Worm (Caenorhabditis elegans) whole organism, late embryonic: ENCODE results near the gene kcnl-1.

Source experiments
- C08G9.2 ChIP-seq: sonication (generic microtip); optimal IDR thresholded peaks from 2 replicates; lab custom pipeline; 2016; ENCODE audit warnings: mild to moderate bottlenecking, missing genetic modification characterization, moderate library complexity, missing compliant biosample characterization
- F13H6.1 ChIP-seq: sonication (generic microtip); optimal IDR thresholded peaks from 2 replicates; lab custom pipeline; 2016; ENCODE audit warnings: missing genetic modification characterization, missing compliant biosample characterization
- T23F11.4 ChIP-seq: fragments of 200-800 bp; sonication (Bioruptor generic); optimal IDR thresholded peaks from 2 replicates; lab custom pipeline; 2018; ENCODE audit warnings: mild to moderate bottlenecking, missing genetic modification characterization, missing compliant biosample characterization
- Y22D7AL.16 ChIP-seq: sonication (generic microtip); optimal IDR thresholded peaks from 2 replicates; lab custom pipeline; 2016; ENCODE audit warnings: missing genetic modification characterization, missing compliant biosample characterization
- ama-1 ChIP-seq: fragments of 150-350 bp; optimal IDR thresholded peaks from 2 replicates; lab custom pipeline; 2014
- ceh-14 ChIP-seq: sonication (generic microtip); optimal IDR thresholded peaks from 2 replicates; lab custom pipeline; 2016; ENCODE audit warnings: missing genotype, missing genetic modification characterization, missing compliant biosample characterization
- ceh-19 ChIP-seq: fragments of 200-800 bp; sonication (Bioruptor generic); optimal IDR thresholded peaks from 2 replicates; lab custom pipeline; 2018; ENCODE audit warnings: mild to moderate bottlenecking, missing genetic modification characterization, missing compliant biosample characterization
- ceh-2 ChIP-seq: sonication (generic microtip); optimal IDR thresholded peaks from 2 replicates; lab custom pipeline; 2016; ENCODE audit warnings: missing genotype, missing genetic modification characterization, missing compliant biosample characterization
- ceh-24 ChIP-seq: sonication (generic microtip); optimal IDR thresholded peaks from 2 replicates; lab custom pipeline; 2016; ENCODE audit warnings: mild to moderate bottlenecking, missing genetic modification characterization, missing compliant biosample characterization
- ceh-30 ChIP-seq: fragments of 150-350 bp; optimal IDR thresholded peaks from 2 replicates; lab custom pipeline; 2014; ENCODE audit warnings: missing biosample characterization, missing genetic modification characterization
- ceh-31 ChIP-seq: sonication (generic microtip); optimal IDR thresholded peaks from 2 replicates; lab custom pipeline; 2016; ENCODE audit warnings: missing genetic modification characterization, missing compliant biosample characterization
- ceh-48 ChIP-seq: sonication (generic microtip); optimal IDR thresholded peaks from 2 replicates; lab custom pipeline; 2016; ENCODE audit warnings: missing genetic modification characterization, inconsistent platforms, missing compliant biosample characterization
- ceh-9 ChIP-seq: sonication (generic microtip); optimal IDR thresholded peaks from 2 replicates; lab custom pipeline; 2016; ENCODE audit warnings: mild to moderate bottlenecking, missing genetic modification characterization, inconsistent platforms, missing compliant biosample characterization
- dmd-4 ChIP-seq: sonication (generic microtip); optimal IDR thresholded peaks from 2 replicates; lab custom pipeline; 2016; ENCODE audit warnings: borderline replicate concordance, missing genetic modification characterization, missing compliant biosample characterization
- elt-2 ChIP-seq: sonication (generic microtip); optimal IDR thresholded peaks from 2 replicates; lab custom pipeline; 2016; ENCODE audit warnings: missing genetic modification reagents, missing genetic modification characterization, missing compliant biosample characterization
- ets-4 ChIP-seq: sonication (generic microtip); optimal IDR thresholded peaks from 2 replicates; lab custom pipeline; 2016; ENCODE audit warnings: missing genetic modification characterization, missing compliant biosample characterization
- fkh-6 ChIP-seq: sonication (generic microtip); optimal IDR thresholded peaks from 2 replicates; lab custom pipeline; 2016; ENCODE audit warnings: missing genetic modification characterization, missing compliant biosample characterization
- gmeb-2 ChIP-seq: sonication (generic microtip); optimal IDR thresholded peaks from 2 replicates; lab custom pipeline; 2016; ENCODE audit warnings: missing genetic modification characterization, inconsistent platforms, missing compliant biosample characterization
- hlh-15 ChIP-seq: sonication (generic microtip); optimal IDR thresholded peaks from 2 replicates; lab custom pipeline; 2016; ENCODE audit warnings: missing genetic modification characterization, missing compliant biosample characterization
- hlh-30 ChIP-seq: sonication (generic microtip); optimal IDR thresholded peaks from 2 replicates; lab custom pipeline; 2017; ENCODE audit warnings: antibody characterized with exemption, missing genetic modification characterization, missing compliant biosample characterization; ENCODE audit not compliant: insufficient read depth
- hlh-6 ChIP-seq: sonication (generic microtip); optimal IDR thresholded peaks from 2 replicates; lab custom pipeline; 2016; ENCODE audit warnings: missing genotype, missing genetic modification characterization, missing compliant biosample characterization
- madf-2 ChIP-seq: sonication (generic microtip); optimal IDR thresholded peaks from 2 replicates; lab custom pipeline; 2017; ENCODE audit warnings: missing genetic modification characterization, missing compliant biosample characterization
- nhr-11 ChIP-seq: fragments of 150-350 bp; optimal IDR thresholded peaks from 2 replicates; lab custom pipeline; 2014; ENCODE audit warnings: missing biosample characterization, missing genetic modification characterization
- odd-2 ChIP-seq: sonication (generic microtip); optimal IDR thresholded peaks from 2 replicates; lab custom pipeline; 2017; ENCODE audit warnings: antibody characterized with exemption, mild to moderate bottlenecking, missing genetic modification characterization, missing compliant biosample characterization
- pag-3 ChIP-seq: sonication (generic microtip); optimal IDR thresholded peaks from 2 replicates; lab custom pipeline; 2016; ENCODE audit warnings: missing compliant biosample characterization, missing genetic modification characterization, borderline replicate concordance
- pat-9 ChIP-seq: fragments of 200-800 bp; sonication (Bioruptor generic); optimal IDR thresholded peaks from 2 replicates; lab custom pipeline; 2018; ENCODE audit warnings: mild to moderate bottlenecking, missing genetic modification characterization, moderate library complexity, missing compliant biosample characterization
- pax-1 ChIP-seq: fragments of 150-350 bp; optimal IDR thresholded peaks from 2 replicates; lab custom pipeline; 2014; ENCODE audit warnings: missing biosample characterization, missing genetic modification characterization
- pha-2 ChIP-seq: sonication (generic microtip); optimal IDR thresholded peaks from 2 replicates; lab custom pipeline; 2017; ENCODE audit warnings: mild to moderate bottlenecking, missing genetic modification characterization, missing compliant biosample characterization
- pha-4 ChIP-seq: fragments of 150-350 bp; optimal IDR thresholded peaks from 2 replicates; lab custom pipeline; 2018; ENCODE audit warnings: missing biosample characterization, missing genetic modification reagents, missing genetic modification characterization
- pqm-1 ChIP-seq: sonication (generic microtip); optimal IDR thresholded peaks from 2 replicates; lab custom pipeline; 2016; ENCODE audit warnings: missing genetic modification characterization, missing compliant biosample characterization
- pros-1 ChIP-seq: fragments of 150-350 bp; optimal IDR thresholded peaks from 2 replicates; lab custom pipeline; 2014; ENCODE audit warnings: missing biosample characterization, missing genetic modification reagents, missing genetic modification characterization
- sdc-2 ChIP-seq: sonication (generic microtip); optimal IDR thresholded peaks from 2 replicates; lab custom pipeline; 2016; ENCODE audit warnings: missing genotype, missing genetic modification characterization, missing compliant biosample characterization
- sox-2 ChIP-seq: fragments of 200-800 bp; sonication (Bioruptor generic); IDR thresholded peaks from 2 replicates; pipeline ENCODE4 v1.3.6; 2022; ENCODE audit warnings: missing genetic modification reagents, missing genetic modification characterization, missing compliant biosample characterization
- sox-4 ChIP-seq: sonication (generic microtip); optimal IDR thresholded peaks from 2 replicates; lab custom pipeline; 2017; ENCODE audit warnings: mild to moderate bottlenecking, missing genetic modification characterization, inconsistent platforms, missing compliant biosample characterization
- tbx-2 ChIP-seq: sonication (generic microtip); optimal IDR thresholded peaks from 2 replicates; lab custom pipeline; 2016; ENCODE audit warnings: missing genetic modification characterization, missing compliant biosample characterization
- ttx-3 ChIP-seq: sonication (generic microtip); optimal IDR thresholded peaks from 2 replicates; lab custom pipeline; 2016; ENCODE audit warnings: missing genetic modification reagents, missing genetic modification characterization, missing compliant biosample characterization
- unc-42 ChIP-seq: sonication (generic microtip); optimal IDR thresholded peaks from 2 replicates; lab custom pipeline; 2016; ENCODE audit warnings: missing genotype, missing genetic modification characterization, missing compliant biosample characterization
- unc-55 ChIP-seq: sonication (generic microtip); optimal IDR thresholded peaks from 2 replicates; lab custom pipeline; 2017; ENCODE audit warnings: missing biosample characterization, missing genetic modification reagents, missing genetic modification characterization
- zip-5 ChIP-seq: sonication (generic microtip); optimal IDR thresholded peaks from 2 replicates; lab custom pipeline; 2016; ENCODE audit warnings: missing genetic modification characterization, missing compliant biosample characterization

kcnl-1 gene

DNA sequence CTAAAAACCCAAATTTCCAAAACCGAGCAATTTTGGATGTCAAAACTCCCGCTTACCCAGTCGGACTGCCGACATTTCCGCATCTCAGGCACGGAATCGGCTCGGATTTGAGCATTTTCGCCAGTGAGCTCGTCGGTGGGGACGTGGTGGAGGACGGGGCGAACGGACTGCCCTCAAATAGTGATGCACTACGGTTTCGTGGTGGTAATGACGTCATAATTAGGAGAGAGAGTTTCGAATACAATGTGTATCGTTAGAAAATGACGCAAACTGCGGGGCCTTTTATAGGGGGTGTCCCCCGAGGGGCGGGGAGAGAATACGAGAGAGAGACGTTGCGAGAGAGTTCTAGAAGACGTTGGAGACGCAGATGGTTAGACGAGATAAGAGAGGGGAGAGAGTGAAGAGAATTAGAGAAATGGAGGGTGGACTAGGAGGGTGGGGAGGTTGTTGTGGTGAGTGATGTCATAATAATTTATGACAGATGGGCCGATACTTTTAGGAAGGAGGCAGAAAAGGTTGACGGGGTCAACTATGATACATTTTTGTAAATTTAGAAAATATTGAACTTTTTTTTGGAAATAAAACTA lies 42.5 kb upstream of the kcnl-1 start (continued):
- TF ChIP-seq pha-4 (tag; lab: Kevin White, UChicago) (no peak), ama-1 (lab: Kevin White, UChicago) (peak; percentile 94), hlh-15 (tag; lab: Kevin White, UChicago) (no peak), pqm-1 (no peak), unc-55 (peak; percentile 100), pat-9 (tag; lab: Kevin White, UChicago) (peak; percentile 48), ceh-19 (peak; percentile 75), sox-2 (GFP tag; lab: Robert Waterston, UW) (peak; percentile 72), hlh-30 (tag; lab: Kevin White, UChicago) (peak; percentile 56), ceh-14 (tag; lab: Kevin White, UChicago) (peak; percentile 58), sox-4 (tag; lab: Kevin White, UChicago) (peak; percentile 21), tbx-2 (tag; lab: Kevin White, UChicago) (peak; percentile 76), fkh-6 (no peak), ceh-30 (peak; percentile 52), madf-2 (tag; lab: Kevin White, UChicago) (peak; percentile 63), sdc-2 (no peak), ceh-24 (tag; lab: Kevin White, UChicago) (peak; percentile 12), F13H6.1 (tag; lab: Kevin White, UChicago) (no peak), gmeb-2 (tag; lab: Kevin White, UChicago) (peak; percentile 29), odd-2 (tag; lab: Kevin White, UChicago) (no peak), nhr-11 (no peak), unc-42 (tag; lab: Kevin White, UChicago) (peak; percentile 50), ttx-3 (tag; lab: Kevin White, UChicago) (no peak), ceh-48 (no peak), ceh-31 (peak; percentile 81), zip-5 (tag; lab: Kevin White, UChicago) (no peak), Y22D7AL.16 (tag; lab: Kevin White, UChicago) (peak; percentile 17), ceh-9 (no peak)

- peak; percentile 31 for TF ChIP-seq unc-42 (tag; lab: Kevin White, UChicago)
- no peak for TF ChIP-seq unc-55
Measured at ce11 chrV:19524569-19524968, 40.6 kb upstream of the kcnl-1 start.

- no peak for TF ChIP-seq elt-2 (tag; lab: Kevin White, UChicago)
- no peak for TF ChIP-seq pros-1 (tag; lab: Kevin White, UChicago)
- no peak for TF ChIP-seq ceh-2 (tag; lab: Kevin White, UChicago)
- TF ChIP-seq pha-2 = no peak
- no peak for TF ChIP-seq T23F11.4 (GFP tag; lab: Kevin White, UChicago)
- no peak for TF ChIP-seq pat-9 (tag; lab: Kevin White, UChicago)
- no peak for TF ChIP-seq madf-2 (tag; lab: Kevin White, UChicago)
- TF ChIP-seq pax-1 (tag; lab: Kevin White, UChicago) = no peak
- TF ChIP-seq ets-4 = no peak
- no peak for TF ChIP-seq C08G9.2 (tag; lab: Kevin White, UChicago)
- no peak for TF ChIP-seq pag-3 (tag; lab: Kevin White, UChicago)
- TF ChIP-seq sox-4 (tag; lab: Kevin White, UChicago) = no peak
- no peak for TF ChIP-seq pqm-1
- no peak for TF ChIP-seq tbx-2 (tag; lab: Kevin White, UChicago)
- TF ChIP-seq ttx-3 (tag; lab: Kevin White, UChicago) = no peak
- no peak for TF ChIP-seq hlh-6 (tag; lab: Kevin White, UChicago)
- no peak for TF ChIP-seq unc-55
Measured at ce11 chrV:19526197-19526596, 39.0 kb upstream of the kcnl-1 start.

ce11 chrV:19527565-19527964 lies 37.6 kb upstream of the kcnl-1 start:
- TF ChIP-seq elt-2 (tag; lab: Kevin White, UChicago) (peak; percentile 71), dmd-4 (tag; lab: Kevin White, UChicago) (no peak)
- TF ChIP-seq, all 69 proteins: peak for 1
